Worm (Caenorhabditis elegans) whole organism, mixed stage, embryonic: Measurements from ENCODE around the gene gpa-7.

Experiments used
- blmp-1 ChIP-seq: fragments of 150-350 bp; optimal IDR thresholded peaks from 2 replicates; lab custom pipeline; 2014; ENCODE audit warnings: missing biosample characterization, missing genetic modification characterization
- ces-1 ChIP-seq: fragments of 150-350 bp; optimal IDR thresholded peaks from 2 replicates; lab custom pipeline; 2014; ENCODE audit warnings: missing biosample characterization, missing genetic modification reagents, missing genetic modification characterization
- lin-13 ChIP-seq: fragments of 150-350 bp; optimal IDR thresholded peaks from 2 replicates; lab custom pipeline; 2014; ENCODE audit warnings: missing biosample characterization, missing genetic modification characterization
- unc-62 ChIP-seq: fragments of 150-350 bp; optimal IDR thresholded peaks from 2 replicates; lab custom pipeline; 2014; ENCODE audit warnings: missing biosample characterization, missing genetic modification reagents, missing genetic modification characterization
- ztf-11 ChIP-seq: fragments of 150-350 bp; optimal IDR thresholded peaks from 2 replicates; lab custom pipeline; 2014; ENCODE audit warnings: missing biosample characterization, missing genetic modification characterization

ce11 chrIV:10367740-10368246 is 36.0 kb upstream of the gpa-7 start, which contains the start of gene pges-2:
- no peak for TF ChIP-seq blmp-1 (tag; lab: Kevin White, UChicago)
- TF ChIP-seq unc-62 (GFP tag; lab: Kevin White, UChicago), result no peak
- no peak for TF ChIP-seq lin-13 (tag; lab: Kevin White, UChicago)
- peak; percentile 52 for TF ChIP-seq ces-1 (GFP tag; lab: Kevin White, UChicago)
- no peak for TF ChIP-seq ztf-11 (tag; lab: Kevin White, UChicago)
